Fruit fly (Drosophila melanogaster) whole organism, embryonic: Measurements from ENCODE around the gene plx.

Experiments used
- CG6654 ChIP-seq: fragments of 200-800 bp; sonication (Bioruptor generic); optimal IDR thresholded peaks from 2 replicates; lab custom pipeline; 2017; ENCODE audit warnings: missing biosample characterization, mild to moderate bottlenecking, missing genetic modification characterization
- CG8359 ChIP-seq: fragments of 200-800 bp; sonication (Bioruptor generic); optimal IDR thresholded peaks from 2 replicates; lab custom pipeline; 2017; ENCODE audit warnings: missing biosample characterization, mild to moderate bottlenecking, missing genetic modification characterization, borderline replicate concordance
- Dll ChIP-seq: fragments of 200-800 bp; sonication (Bioruptor generic); IDR thresholded peaks from 4 replicates; pipeline ENCODE4 v1.3.6; 2022; ENCODE audit warnings: missing biosample characterization, missing genetic modification characterization; ENCODE audit not compliant: partially characterized antibody
- Fer1 ChIP-seq: fragments of 200-800 bp; sonication (Bioruptor generic); optimal IDR thresholded peaks from 2 replicates; lab custom pipeline; 2017; ENCODE audit warnings: missing biosample characterization, mild to moderate bottlenecking, missing genetic modification characterization
- NfI ChIP-seq: fragments of 200-800 bp; sonication (Bioruptor generic); optimal IDR thresholded peaks from 3 replicates; lab custom pipeline; 2018; ENCODE audit warnings: missing biosample characterization, mild to moderate bottlenecking, missing genetic modification characterization, moderate library complexity
- br ChIP-seq: fragments of >200 bp; optimal IDR thresholded peaks from 2 replicates; lab custom pipeline; 2017
- dati ChIP-seq: fragments of 200-800 bp; sonication (Bioruptor generic); IDR thresholded peaks from 2 replicates; pipeline ENCODE4 v1.3.6; 2022; ENCODE audit warnings: missing biosample characterization, missing genetic modification characterization
- fru ChIP-seq: fragments of >200 bp; optimal IDR thresholded peaks from 2 replicates; lab custom pipeline; 2017
- insv ChIP-seq, 2 experiments: fragments of 200-800 bp; sonication (Bioruptor generic); optimal IDR thresholded peaks; 3 replicates each; lab custom pipeline; 2016 to 2018; ENCODE audit warnings: missing biosample characterization in 2 of 2, missing genetic modification characterization in 2 of 2
- run ChIP-seq: fragments of 200-800 bp; sonication (Bioruptor generic); optimal IDR thresholded peaks from 3 replicates; lab custom pipeline; 2018; ENCODE audit warnings: missing biosample characterization, mild to moderate bottlenecking, missing genetic modification characterization
- stwl ChIP-seq: fragments of 200-800 bp; sonication (Bioruptor generic); optimal IDR thresholded peaks from 3 replicates; lab custom pipeline; 2018; ENCODE audit warnings: missing biosample characterization, mild to moderate bottlenecking, missing genetic modification characterization, moderate library complexity
- tin ChIP-seq: fragments of 200-800 bp; sonication (Bioruptor generic); optimal IDR thresholded peaks from 3 replicates; lab custom pipeline; 2016; ENCODE audit warnings: missing biosample characterization, missing genetic modification characterization
- twi ChIP-seq: fragments of 200-800 bp; optimal IDR thresholded peaks from 2 replicates; lab custom pipeline; 2019; ENCODE audit warnings: missing biosample characterization, mild to moderate bottlenecking, missing genetic modification characterization, moderate library complexity

dm6 chr3R:5684550-5685118, 1.0 kb upstream of the plx start:
- no peak for TF ChIP-seq twi (tag; lab: Kevin White, UChicago)
- TF ChIP-seq Dll (GFP tag; lab: Robert Waterston, UW), result no peak
- TF ChIP-seq CG8359 (GFP tag; lab: Kevin White, UChicago), result no peak
- no peak for TF ChIP-seq tin (GFP tag; lab: Kevin White, UChicago)
- TF ChIP-seq dati (GFP tag; lab: Robert Waterston, UW), result no peak
- no peak for TF ChIP-seq NfI (GFP tag; lab: Kevin White, UChicago)
- no peak for TF ChIP-seq Fer1 (GFP tag; lab: Kevin White, UChicago)
- no peak for TF ChIP-seq stwl (tag; lab: Kevin White, UChicago)
- no peak for TF ChIP-seq CG6654 (GFP tag; lab: Kevin White, UChicago)
- TF ChIP-seq fru (lab: Kevin White, UChicago), result no peak
- no peak for TF ChIP-seq run (tag; lab: Kevin White, UChicago)
- TF ChIP-seq br (lab: Kevin White, UChicago), result no peak
- TF ChIP-seq insv (GFP tag; optimal IDR thresholded peaks at IDR 0.05; lab: Kevin White, UChicago), result peak in 1 of 2 experiments; percentile 25
